Fruit fly (Drosophila melanogaster) whole organism, wandering third instar larva: ENCODE measurements around the gene Spec2.

Experiments used
- Abd-B ChIP-seq: fragments of >200 bp; optimal IDR thresholded peaks from 2 replicates; lab custom pipeline; 2017; ENCODE audit warnings: missing biosample characterization, missing genetic modification characterization
- CG9705 ChIP-seq: fragments of 200-800 bp; sonication (Bioruptor generic); optimal IDR thresholded peaks from 2 replicates; lab custom pipeline; 2018; ENCODE audit warnings: missing biosample characterization, mild to moderate bottlenecking, missing genetic modification characterization
- Dfd ChIP-seq: fragments of >200 bp; optimal IDR thresholded peaks from 2 replicates; lab custom pipeline; 2017; ENCODE audit warnings: missing biosample characterization, missing genetic modification characterization
- Hr83 ChIP-seq: fragments of 200-300 bp; sonication (Bioruptor generic); optimal IDR thresholded peaks from 2 replicates; lab custom pipeline; 2016; ENCODE audit warnings: missing biosample characterization, mild to moderate bottlenecking, missing genetic modification characterization, moderate library complexity; ENCODE audit not compliant: poor library complexity, severe bottlenecking
- Myc ChIP-seq: fragments of >200 bp; optimal IDR thresholded peaks from 2 replicates; lab custom pipeline; 2017
- OdsH ChIP-seq: fragments of 200-800 bp; sonication (Bioruptor generic); optimal IDR thresholded peaks from 2 replicates; lab custom pipeline; 2016; ENCODE audit warnings: missing biosample characterization, mild to moderate bottlenecking, missing genetic modification characterization
- Rel ChIP-seq, 2 experiments: fragments of 200-800 bp; sonication (Bioruptor generic) in 1 of 2; optimal IDR thresholded peaks; 2 replicates in 1 of 2; 3 replicates in 1 of 2; lab custom pipeline; 2016 to 2019; ENCODE audit warnings: mild to moderate bottlenecking in 2 of 2, missing biosample characterization in 2 of 2, missing genetic modification characterization in 2 of 2, moderate library complexity in 1 of 2
- dmrt93B ChIP-seq: fragments of 200-800 bp; sonication (Bioruptor generic); optimal IDR thresholded peaks from 2 replicates; lab custom pipeline; 2018; ENCODE audit warnings: missing biosample characterization, mild to moderate bottlenecking, missing genetic modification characterization
- ey ChIP-seq: fragments of 200-800 bp; sonication (Bioruptor generic); optimal IDR thresholded peaks from 2 replicates; lab custom pipeline; 2016; ENCODE audit warnings: missing biosample characterization, missing genetic modification characterization
- pan ChIP-seq: fragments of >200 bp; optimal IDR thresholded peaks from 2 replicates; lab custom pipeline; 2017
- psq ChIP-seq: fragments of 200-800 bp; sonication (Bioruptor generic); optimal IDR thresholded peaks from 3 replicates; lab custom pipeline; 2017; ENCODE audit warnings: missing biosample characterization, mild to moderate bottlenecking, missing genetic modification characterization, moderate library complexity
- usp ChIP-seq: fragments of >200 bp; optimal IDR thresholded peaks from 2 replicates; lab custom pipeline; 2017; ENCODE audit warnings: missing biosample characterization, missing genetic modification characterization

- TF ChIP-seq Hr83 (GFP tag; lab: Kevin White, UChicago) = no peak
- no peak for TF ChIP-seq Dfd
- TF ChIP-seq pan = no peak
- no peak for TF ChIP-seq OdsH
- TF ChIP-seq Rel (GFP tag; optimal IDR thresholded peaks at IDR 0.05; lab: Kevin White, UChicago) = no peak
- no peak for TF ChIP-seq Rel (tag; optimal IDR thresholded peaks at IDR 0.05; lab: Kevin White, UChicago)
- no peak for TF ChIP-seq usp (GFP tag; lab: Kevin White, UChicago)
- TF ChIP-seq CG9705 (GFP tag; lab: Kevin White, UChicago) = no peak
- TF ChIP-seq ey (GFP tag; lab: Kevin White, UChicago) = no peak
- TF ChIP-seq Myc (lab: Kevin White, UChicago) = no peak
- no peak for TF ChIP-seq psq (GFP tag; lab: Kevin White, UChicago)
- TF ChIP-seq Abd-B = no peak
- no peak for TF ChIP-seq dmrt93B (GFP tag; lab: Kevin White, UChicago)
Observed at dm6 chr3R:5622406-5622752, 1.5 kb downstream of the Spec2 start.
